Fruit fly (Drosophila melanogaster) whole organism, prepupa: ENCODE measurements around the gene Wnk.
A peak's percentile ranks its signal among the peaks of the same experiment; 100 is the strongest.

Experiments used
- CG10669 ChIP-seq: fragments of 200-800 bp; sonication (Bioruptor generic); optimal IDR thresholded peaks from 3 replicates; lab custom pipeline; 2018; ENCODE audit warnings: missing biosample characterization, mild to moderate bottlenecking, missing genetic modification characterization, moderate library complexity
- CG15336 ChIP-seq: fragments of 200-800 bp; sonication (Bioruptor generic); IDR thresholded peaks from 2 replicates; pipeline ENCODE4 v1.3.6; 2022; ENCODE audit warnings: missing biosample characterization, missing genetic modification characterization
- CG32006 ChIP-seq: fragments of 200-800 bp; sonication (Bioruptor generic); optimal IDR thresholded peaks from 3 replicates; lab custom pipeline; 2017; ENCODE audit warnings: missing biosample characterization, mild to moderate bottlenecking, missing genetic modification characterization
- CG4318 ChIP-seq: fragments of 200-800 bp; sonication (Bioruptor generic); optimal IDR thresholded peaks from 3 replicates; lab custom pipeline; 2017; ENCODE audit warnings: missing biosample characterization, mild to moderate bottlenecking, missing genetic modification characterization
- CG6163 ChIP-seq: fragments of 200-800 bp; sonication (Bioruptor generic); IDR thresholded peaks from 3 replicates; pipeline ENCODE4 v1.3.6; 2022; ENCODE audit warnings: missing biosample characterization, missing genetic modification characterization
- CG6808 ChIP-seq: fragments of 200-800 bp; sonication (Bioruptor generic); optimal IDR thresholded peaks from 3 replicates; lab custom pipeline; 2017; ENCODE audit warnings: missing biosample characterization, missing genetic modification characterization, mild to moderate bottlenecking, moderate library complexity, missing genetic modification reagents
- CG6854 ChIP-seq: fragments of 200-800 bp; sonication (Bioruptor generic); optimal IDR thresholded peaks from 2 replicates; lab custom pipeline; 2017; ENCODE audit warnings: missing biosample characterization, mild to moderate bottlenecking, missing genetic modification characterization
- CG8119 ChIP-seq: fragments of 200-800 bp; sonication (Bioruptor generic); IDR thresholded peaks from 3 replicates; pipeline ENCODE4 v1.3.6; 2022; ENCODE audit warnings: missing biosample characterization, missing genetic modification characterization
- CG8319 ChIP-seq: fragments of 200-800 bp; sonication (Bioruptor generic); optimal IDR thresholded peaks from 3 replicates; lab custom pipeline; 2016; ENCODE audit warnings: missing biosample characterization, missing genetic modification characterization
- CG8632 ChIP-seq: fragments of 200-800 bp; sonication (Bioruptor generic); optimal IDR thresholded peaks from 3 replicates; lab custom pipeline; 2016; ENCODE audit warnings: missing biosample characterization, missing genetic modification characterization
- Eip78C ChIP-seq: fragments of 200-800 bp; sonication (Bioruptor generic); peaks from one replicate; lab custom pipeline; 2016; ENCODE audit warnings: missing biosample characterization, missing genetic modification characterization
- Eip93F ChIP-seq: fragments of 200-800 bp; sonication (Bioruptor generic); optimal IDR thresholded peaks from 2 replicates; lab custom pipeline; 2016; ENCODE audit warnings: missing biosample characterization, mild to moderate bottlenecking, missing genetic modification characterization
- Ets21C ChIP-seq: fragments of 200-800 bp; sonication (Bioruptor generic); optimal IDR thresholded peaks from 3 replicates; lab custom pipeline; 2016; ENCODE audit warnings: missing biosample characterization, missing genetic modification characterization
- Gug ChIP-seq: fragments of 200-800 bp; sonication (Bioruptor generic); IDR thresholded peaks from 2 replicates; pipeline ENCODE4 v1.3.6; 2022; ENCODE audit warnings: missing biosample characterization, missing genetic modification characterization
- Hr38 ChIP-seq: sonication (Bioruptor generic); optimal IDR thresholded peaks from 2 replicates; lab custom pipeline; 2016; ENCODE audit warnings: missing biosample characterization, missing genetic modification characterization
- Met ChIP-seq: fragments of 200-800 bp; sonication (Bioruptor generic); optimal IDR thresholded peaks from 3 replicates; lab custom pipeline; 2016; ENCODE audit warnings: missing biosample characterization, missing genetic modification characterization
- Smox ChIP-seq: fragments of 200-800 bp; sonication (Bioruptor generic); optimal IDR thresholded peaks from 3 replicates; lab custom pipeline; 2016; ENCODE audit warnings: missing biosample characterization, missing genetic modification characterization
- Sox102F ChIP-seq: fragments of 200-800 bp; sonication (Bioruptor generic); optimal IDR thresholded peaks from 2 replicates; lab custom pipeline; 2016; ENCODE audit warnings: missing biosample characterization, mild to moderate bottlenecking, missing genetic modification characterization
- acj6 ChIP-seq: fragments of 200-800 bp; sonication (Bioruptor generic); optimal IDR thresholded peaks from 3 replicates; lab custom pipeline; 2016; ENCODE audit warnings: missing biosample characterization, missing genetic modification characterization
- cyc ChIP-seq: fragments of 200-800 bp; sonication (Bioruptor generic); optimal IDR thresholded peaks from 3 replicates; lab custom pipeline; 2016; ENCODE audit warnings: missing biosample characterization, missing genetic modification characterization
- dsx ChIP-seq: fragments of 200-800 bp; optimal IDR thresholded peaks from 3 replicates; lab custom pipeline; 2019; ENCODE audit warnings: missing biosample characterization, mild to moderate bottlenecking, missing genetic modification characterization, moderate library complexity; ENCODE audit not compliant: poor library complexity, severe bottlenecking
- fd85E ChIP-seq: fragments of 200-800 bp; sonication (Bioruptor generic); optimal IDR thresholded peaks from 3 replicates; lab custom pipeline; 2016; ENCODE audit warnings: missing biosample characterization, missing genetic modification characterization
- pdm3 ChIP-seq: fragments of 200-800 bp; sonication (Bioruptor generic); optimal IDR thresholded peaks from 3 replicates; lab custom pipeline; 2016; ENCODE audit warnings: missing biosample characterization, missing genetic modification characterization
- salr ChIP-seq, 2 experiments: fragments of 200-800 bp; sonication (Bioruptor generic); optimal IDR thresholded peaks; 3 replicates each; lab custom pipeline; 2016 to 2018; ENCODE audit warnings: missing biosample characterization in 2 of 2, missing genetic modification characterization in 2 of 2, mild to moderate bottlenecking in 1 of 2
- ss ChIP-seq, 2 experiments: fragments of 200-800 bp; sonication (Bioruptor generic); optimal IDR thresholded peaks; 2 replicates in 1 of 2; 3 replicates in 1 of 2; lab custom pipeline; 2017 to 2018; ENCODE audit warnings: mild to moderate bottlenecking in 2 of 2, missing biosample characterization in 2 of 2, missing genetic modification characterization in 2 of 2, moderate library complexity in 1 of 2
- svp ChIP-seq: fragments of 200-800 bp; sonication (Bioruptor generic); peaks from one replicate; lab custom pipeline; 2016; ENCODE audit warnings: missing biosample characterization, missing genetic modification characterization
- topi ChIP-seq: fragments of 200-800 bp; sonication (Bioruptor generic); optimal IDR thresholded peaks from 3 replicates; lab custom pipeline; 2016; ENCODE audit warnings: missing biosample characterization, missing genetic modification characterization

Gene Wnk

DNA sequence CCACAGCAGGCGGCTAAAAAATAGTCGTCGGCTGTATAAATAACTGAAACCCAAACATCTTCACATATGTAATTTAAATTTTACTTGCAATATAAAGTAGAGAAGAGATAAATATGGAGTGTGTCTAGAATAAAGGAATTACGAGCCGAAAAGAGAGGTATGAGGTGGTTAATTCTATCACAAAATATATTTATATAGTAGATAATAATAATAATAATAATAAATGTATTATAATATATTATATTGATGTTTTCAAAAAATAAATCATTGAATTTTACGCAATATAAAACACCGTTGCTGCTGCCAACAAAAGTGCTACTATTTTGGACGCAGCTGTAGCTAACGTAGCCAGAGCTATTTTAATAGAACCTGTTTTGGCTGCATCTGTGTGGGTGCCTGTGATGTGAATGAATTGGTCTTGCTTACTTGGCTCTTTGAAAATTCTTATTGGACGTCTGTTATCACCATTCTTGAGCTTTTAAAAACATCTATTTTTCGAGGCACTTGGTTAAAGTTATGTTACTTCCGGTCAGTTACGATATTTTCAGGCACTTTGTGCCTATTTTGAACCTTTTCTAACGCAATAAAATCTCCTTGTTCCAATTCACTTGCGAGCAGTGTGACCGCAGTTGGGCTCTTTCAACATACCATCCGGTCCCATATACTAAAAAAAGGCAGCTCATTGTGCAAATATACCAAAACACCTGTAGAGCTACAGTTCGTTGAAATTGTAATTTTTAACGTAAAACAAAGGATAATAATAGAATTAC lies 57.7 kb downstream of the Wnk start, which contains the start of gene Hr78 (continued):
- TF ChIP-seq Smox (GFP tag; lab: Kevin White, UChicago) (no peak), Ets21C (GFP tag; lab: Kevin White, UChicago) (peak; percentile 5), cyc (peak; percentile 29), dsx (GFP tag; lab: Kevin White, UChicago) (peak; percentile 80), CG6854 (peak; percentile 56), ss (GFP tag; optimal IDR thresholded peaks at IDR 0.05; lab: Kevin White, UChicago) (peak in 1 of 2 experiments; percentile 84), pdm3 (GFP tag; lab: Kevin White, UChicago) (peak; percentile 29), CG10669 (GFP tag; lab: Kevin White, UChicago) (peak; percentile 73), svp (no peak), Met (GFP tag; lab: Kevin White, UChicago) (peak; percentile 59), Sox102F (GFP tag; lab: Kevin White, UChicago) (no peak), acj6 (GFP tag; lab: Kevin White, UChicago) (peak; percentile 79)

DNA sequence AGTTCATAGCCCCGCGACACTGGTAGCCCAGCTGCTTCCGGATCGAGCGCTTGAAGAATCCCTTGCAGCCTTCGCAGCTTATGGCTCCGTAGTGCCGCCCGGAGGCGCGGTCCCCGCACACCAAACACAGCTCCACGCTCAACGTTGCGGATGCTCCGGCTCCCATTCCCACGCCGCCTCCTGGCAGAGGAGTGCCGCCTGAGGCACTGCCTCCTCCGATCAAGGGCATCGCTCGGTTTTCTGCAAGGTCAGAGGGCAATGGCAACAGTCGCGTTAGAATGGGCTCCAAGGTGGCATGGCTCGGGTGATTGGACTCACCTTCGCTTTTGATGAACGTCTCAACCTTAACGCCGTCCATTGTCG lies 58.2 kb downstream of the Wnk start:
- TF ChIP-seq CG10669 (GFP tag; lab: Kevin White, UChicago) = no peak
- TF ChIP-seq Eip93F (GFP tag; lab: Kevin White, UChicago) = no peak
- no peak for TF ChIP-seq CG8119
- no peak for TF ChIP-seq CG6163 (GFP tag; lab: Robert Waterston, UW)
- TF ChIP-seq CG8319 = no peak
- no peak for TF ChIP-seq fd85E (GFP tag; lab: Kevin White, UChicago)
- TF ChIP-seq CG4318 = no peak
- TF ChIP-seq Hr38 = no peak
- no peak for TF ChIP-seq salr (GFP tag; optimal IDR thresholded peaks at IDR 0.05; lab: Kevin White, UChicago)
- TF ChIP-seq Gug (GFP tag; lab: Robert Waterston, UW) = no peak
- TF ChIP-seq CG15336 = no peak
- no peak for TF ChIP-seq Eip78C (GFP tag; lab: Kevin White, UChicago)
- TF ChIP-seq CG8632 (GFP tag; lab: Kevin White, UChicago) = no peak
- no peak for TF ChIP-seq topi (GFP tag; lab: Kevin White, UChicago)
- no peak for TF ChIP-seq CG6854
- TF ChIP-seq svp = no peak
- TF ChIP-seq CG32006 (GFP tag; lab: Kevin White, UChicago) = no peak
- no peak for TF ChIP-seq CG6808 (GFP tag; lab: Kevin White, UChicago)
